Fruit fly (Drosophila melanogaster) whole organism, embryonic: ENCODE measurements around the gene Art3.

ENCODE experiments used
- Bgb ChIP-seq: fragments of 200-800 bp; sonication (Bioruptor generic); IDR thresholded peaks from 2 replicates; pipeline ENCODE4 v1.3.6; 2022; ENCODE audit warnings: missing biosample characterization, missing genetic modification characterization; ENCODE audit not compliant: partially characterized antibody
- CG10431 ChIP-seq: fragments of 200-800 bp; sonication (Bioruptor generic); optimal IDR thresholded peaks from 3 replicates; lab custom pipeline; 2018; ENCODE audit warnings: missing biosample characterization, mild to moderate bottlenecking, missing genetic modification characterization
- CG11398 ChIP-seq: fragments of 200-800 bp; sonication (Bioruptor generic); optimal IDR thresholded peaks from 2 replicates; lab custom pipeline; 2016; ENCODE audit warnings: missing biosample characterization, missing genetic modification characterization
- CG13287 ChIP-seq: fragments of 200-800 bp; sonication (Bioruptor generic); IDR thresholded peaks from 2 replicates; pipeline ENCODE4 v1.3.6; 2022; ENCODE audit warnings: missing biosample characterization, missing genetic modification characterization; ENCODE audit not compliant: partially characterized antibody
- CG13296 ChIP-seq: fragments of 200-800 bp; sonication (Bioruptor generic); optimal IDR thresholded peaks from 3 replicates; lab custom pipeline; 2018; ENCODE audit warnings: missing biosample characterization, mild to moderate bottlenecking, missing genetic modification characterization
- CG13775 ChIP-seq: fragments of 200-800 bp; sonication (Bioruptor generic); optimal IDR thresholded peaks from 3 replicates; lab custom pipeline; 2017; ENCODE audit warnings: missing biosample characterization, mild to moderate bottlenecking, missing genetic modification characterization
- CG14050 ChIP-seq: fragments of 200-800 bp; sonication (Bioruptor generic); IDR thresholded peaks from 3 replicates; pipeline ENCODE4 v1.3.6; 2022; ENCODE audit warnings: missing biosample characterization, missing genetic modification characterization
- CG14667 ChIP-seq: fragments of 200-800 bp; sonication (Bioruptor generic); IDR thresholded peaks from 2 replicates; pipeline ENCODE4 v1.3.6; 2022; ENCODE audit warnings: missing biosample characterization, missing genetic modification characterization
- CG14965 ChIP-seq: fragments of 200-800 bp; sonication (Bioruptor generic); optimal IDR thresholded peaks from 2 replicates; lab custom pipeline; 2016; ENCODE audit warnings: missing biosample characterization, missing genetic modification characterization, borderline replicate concordance
- CG15514 ChIP-seq: fragments of 200-800 bp; sonication (Bioruptor generic); optimal IDR thresholded peaks from 3 replicates; lab custom pipeline; 2017; ENCODE audit warnings: missing biosample characterization, missing genetic modification characterization, mild to moderate bottlenecking, moderate library complexity, missing genetic modification reagents
- CG16863 ChIP-seq: fragments of 200-800 bp; sonication (Bioruptor generic); optimal IDR thresholded peaks from 3 replicates; lab custom pipeline; 2016; ENCODE audit warnings: missing biosample characterization, missing genetic modification characterization
- CG17359 ChIP-seq: fragments of 200-800 bp; sonication (Bioruptor generic); optimal IDR thresholded peaks from 3 replicates; lab custom pipeline; 2018; ENCODE audit warnings: missing biosample characterization, mild to moderate bottlenecking, missing genetic modification characterization, moderate library complexity
- CG18599 ChIP-seq: fragments of 200-800 bp; sonication (Bioruptor generic); optimal IDR thresholded peaks from 3 replicates; lab custom pipeline; 2017; ENCODE audit warnings: missing biosample characterization, missing genetic modification characterization, mild to moderate bottlenecking, moderate library complexity, missing genetic modification reagents
- CG3281 ChIP-seq: fragments of 200-800 bp; sonication (Bioruptor generic); optimal IDR thresholded peaks from 3 replicates; lab custom pipeline; 2017; ENCODE audit warnings: missing biosample characterization, mild to moderate bottlenecking, missing genetic modification characterization
- CG3995 ChIP-seq: fragments of 200-800 bp; sonication (Bioruptor generic); optimal IDR thresholded peaks from 3 replicates; lab custom pipeline; 2016; ENCODE audit warnings: missing biosample characterization, missing genetic modification characterization
- CG4404 ChIP-seq: fragments of 200-800 bp; sonication (Bioruptor generic); IDR thresholded peaks from 2 replicates; pipeline ENCODE4 v1.3.6; 2022; ENCODE audit warnings: missing biosample characterization, missing genetic modification characterization
- CG4854 ChIP-seq: fragments of 200-800 bp; sonication (Bioruptor generic); optimal IDR thresholded peaks from 2 replicates; lab custom pipeline; 2016; ENCODE audit warnings: missing biosample characterization, missing genetic modification characterization, inconsistent platforms
- CG6689 ChIP-seq: fragments of 200-800 bp; sonication (Bioruptor generic); IDR thresholded peaks from 2 replicates; pipeline ENCODE4 v1.3.6; 2022; ENCODE audit warnings: missing biosample characterization, missing genetic modification characterization
- CG6813 ChIP-seq: fragments of 200-800 bp; sonication (Bioruptor generic); optimal IDR thresholded peaks from 2 replicates; lab custom pipeline; 2017; ENCODE audit warnings: missing biosample characterization, missing genetic modification characterization, mild to moderate bottlenecking, moderate library complexity, missing genetic modification reagents
- CG7556 ChIP-seq: fragments of 200-800 bp; sonication (Bioruptor generic); optimal IDR thresholded peaks from 2 replicates; lab custom pipeline; 2017; ENCODE audit warnings: missing biosample characterization, mild to moderate bottlenecking, missing genetic modification characterization
- Deaf1 ChIP-seq: fragments of 200-800 bp; optimal IDR thresholded peaks from 3 replicates; lab custom pipeline; 2019; ENCODE audit warnings: missing biosample characterization, mild to moderate bottlenecking, missing genetic modification characterization, moderate library complexity
- Dfd ChIP-seq, 2 experiments: fragments of >200 bp; optimal IDR thresholded peaks; 2 replicates each; lab custom pipeline; 2017; ENCODE audit warnings: missing biosample characterization in 2 of 2, missing genetic modification characterization in 2 of 2
- Fer1 ChIP-seq: fragments of 200-800 bp; sonication (Bioruptor generic); optimal IDR thresholded peaks from 2 replicates; lab custom pipeline; 2017; ENCODE audit warnings: missing biosample characterization, mild to moderate bottlenecking, missing genetic modification characterization
- Gug ChIP-seq: fragments of 200-800 bp; sonication (Bioruptor generic); IDR thresholded peaks from 4 replicates; pipeline ENCODE4 v1.3.6; 2022; ENCODE audit warnings: missing biosample characterization, missing genetic modification characterization
- HmgD ChIP-seq: fragments of 200-800 bp; sonication (Bioruptor generic); optimal IDR thresholded peaks from 3 replicates; lab custom pipeline; 2016; ENCODE audit warnings: missing biosample characterization, missing genetic modification characterization
- Hr39 ChIP-seq: fragments of >200 bp; optimal IDR thresholded peaks from 2 replicates; lab custom pipeline; 2017
- Hr78 ChIP-seq, 2 experiments: fragments of 200-800 bp in 1 of 2; fragments of >200 bp in 1 of 2; sonication (Bioruptor generic) in 1 of 2; optimal IDR thresholded peaks; 2 replicates each; lab custom pipeline; 2017 to 2019; ENCODE audit warnings: missing biosample characterization in 2 of 2, missing genetic modification characterization in 2 of 2, mild to moderate bottlenecking in 1 of 2, moderate library complexity in 1 of 2
- MESR4 ChIP-seq: fragments of 200-800 bp; sonication (Bioruptor generic); optimal IDR thresholded peaks from 2 replicates; lab custom pipeline; 2018; ENCODE audit warnings: missing biosample characterization, mild to moderate bottlenecking, missing genetic modification characterization, moderate library complexity
- NK7.1 ChIP-seq: fragments of 200-800 bp; sonication (Bioruptor generic); optimal IDR thresholded peaks from 3 replicates; lab custom pipeline; 2016; ENCODE audit warnings: missing biosample characterization, missing genetic modification characterization
- Nf-YC ChIP-seq: fragments of 200-800 bp; optimal IDR thresholded peaks from 3 replicates; lab custom pipeline; 2019; ENCODE audit warnings: missing biosample characterization, mild to moderate bottlenecking, missing genetic modification characterization, moderate library complexity
- NfI ChIP-seq: fragments of 200-800 bp; sonication (Bioruptor generic); optimal IDR thresholded peaks from 3 replicates; lab custom pipeline; 2018; ENCODE audit warnings: missing biosample characterization, mild to moderate bottlenecking, missing genetic modification characterization, moderate library complexity
- Scr ChIP-seq: fragments of 200-800 bp; sonication (Bioruptor generic); IDR thresholded peaks from 2 replicates; pipeline ENCODE4 v1.3.6; 2022; ENCODE audit warnings: missing biosample characterization, missing genetic modification characterization; ENCODE audit not compliant: partially characterized antibody
- aop ChIP-seq: fragments of 200-800 bp; sonication (Bioruptor generic); IDR thresholded peaks from 2 replicates; pipeline ENCODE4 v1.3.6; 2022; ENCODE audit warnings: missing biosample characterization, missing genetic modification characterization
- az2 ChIP-seq: fragments of 200-800 bp; sonication (Bioruptor generic); optimal IDR thresholded peaks from 3 replicates; lab custom pipeline; 2016; ENCODE audit warnings: missing biosample characterization, missing genetic modification characterization
- bbx ChIP-seq: fragments of 200-800 bp; sonication (Bioruptor generic); IDR thresholded peaks from 2 replicates; pipeline ENCODE4 v1.3.6; 2022; ENCODE audit warnings: missing biosample characterization, missing genetic modification characterization; ENCODE audit not compliant: partially characterized antibody
- caup ChIP-seq: fragments of 200-800 bp; sonication (Bioruptor generic); optimal IDR thresholded peaks from 3 replicates; lab custom pipeline; 2017; ENCODE audit warnings: missing biosample characterization, mild to moderate bottlenecking, missing genetic modification characterization, moderate library complexity; ENCODE audit not compliant: severe bottlenecking
- chif ChIP-seq, 2 experiments: fragments of 200-800 bp; sonication (Bioruptor generic); optimal IDR thresholded peaks; 3 replicates each; lab custom pipeline; 2016; ENCODE audit warnings: missing biosample characterization in 2 of 2, missing genetic modification characterization in 2 of 2
- croc ChIP-seq: fragments of 200-800 bp; sonication (Bioruptor generic); conservative IDR thresholded peaks from 3 replicates; pipeline ENCODE4 v1.3.6; 2022; ENCODE audit warnings: missing biosample characterization, missing genetic modification characterization
- dati ChIP-seq: fragments of 200-800 bp; sonication (Bioruptor generic); IDR thresholded peaks from 2 replicates; pipeline ENCODE4 v1.3.6; 2022; ENCODE audit warnings: missing biosample characterization, missing genetic modification characterization
- esg ChIP-seq: fragments of 200-800 bp; sonication (Bioruptor generic); conservative IDR thresholded peaks from 2 replicates; pipeline ENCODE4 v1.3.6; 2022; ENCODE audit warnings: missing biosample characterization, missing genetic modification characterization
- fd102C ChIP-seq: fragments of 200-800 bp; sonication (Bioruptor generic); optimal IDR thresholded peaks from 2 replicates; lab custom pipeline; 2018; ENCODE audit warnings: missing biosample characterization, mild to moderate bottlenecking, missing genetic modification characterization, moderate library complexity
- gt ChIP-seq: fragments of 200-800 bp; sonication (Bioruptor generic); IDR thresholded peaks from 2 replicates; pipeline ENCODE4 v1.3.6; 2022; ENCODE audit warnings: missing biosample characterization, missing genetic modification characterization
- lola ChIP-seq, 3 experiments: fragments of >200 bp in 2 of 3; fragments of 200-800 bp in 1 of 3; sonication (Bioruptor generic) in 1 of 3; optimal IDR thresholded peaks; 2 replicates each; lab custom pipeline; 2017 to 2019; ENCODE audit warnings: missing biosample characterization in 3 of 3, missing genetic modification characterization in 3 of 3, mild to moderate bottlenecking in 1 of 3, moderate library complexity in 1 of 3
- lov ChIP-seq, 2 experiments: fragments of 200-800 bp in 1 of 2; fragments of >200 bp in 1 of 2; sonication (Bioruptor generic) in 1 of 2; IDR thresholded peaks in 1 of 2; optimal IDR thresholded peaks in 1 of 2; 2 replicates in 1 of 2; 3 replicates in 1 of 2; pipeline versions ENCODE4 v1.3.6 to Lab custom; 2017 to 2022; ENCODE audit warnings: missing biosample characterization in 1 of 2, missing genetic modification characterization in 1 of 2
- slbo ChIP-seq: fragments of 200-800 bp; sonication (Bioruptor generic); IDR thresholded peaks from 2 replicates; pipeline ENCODE4 v1.3.6; 2022; ENCODE audit warnings: missing biosample characterization, missing genetic modification characterization
- sob ChIP-seq: fragments of 200-800 bp; sonication (Bioruptor generic); IDR thresholded peaks from 2 replicates; pipeline ENCODE4 v1.3.6; 2022; ENCODE audit warnings: missing biosample characterization, missing genetic modification characterization
- stc ChIP-seq: fragments of 200-800 bp; sonication (Bioruptor generic); IDR thresholded peaks from 2 replicates; pipeline ENCODE4 v1.3.6; 2022; ENCODE audit warnings: missing biosample characterization, missing genetic modification characterization
- usp ChIP-seq: fragments of >200 bp; optimal IDR thresholded peaks from 2 replicates; lab custom pipeline; 2017; ENCODE audit warnings: missing biosample characterization, missing genetic modification characterization
- yki ChIP-seq: fragments of >200 bp; optimal IDR thresholded peaks from 3 replicates; lab custom pipeline; 2018

Art3 gene

dm6 chr3R:15275158-15275623 lies 46.0 kb upstream of the Art3 start, which contains the start of the genes Cp190 and CG4338 (continued):
- TF ChIP-seq chif (GFP tag; optimal IDR thresholded peaks at IDR 0.05; lab: Kevin White, UChicago) = peak; percentile 84 to 95
- peak in 1 of 2 experiments; percentile 92 for TF ChIP-seq Hr78 (GFP tag; optimal IDR thresholded peaks at IDR 0.05; lab: Kevin White, UChicago)
- peak; percentile 90 for TF ChIP-seq CG16863 (GFP tag; lab: Kevin White, UChicago)
- TF ChIP-seq CG13287 (GFP tag; lab: Robert Waterston, UW) = peak; percentile 80
- peak; percentile 84 for TF ChIP-seq CG3995
- TF ChIP-seq CG17359 (tag; lab: Kevin White, UChicago) = peak; percentile 98
- peak; percentile 61; the same call in 1 of the 2 replicates for TF ChIP-seq dati
- TF ChIP-seq caup (GFP tag; lab: Kevin White, UChicago) = peak; percentile 97
- TF ChIP-seq slbo = peak; percentile 97
- TF ChIP-seq CG15514 = peak; percentile 93
- TF ChIP-seq esg = peak; percentile 98
- no peak for TF ChIP-seq usp
- peak; percentile 99 for TF ChIP-seq CG13775 (GFP tag; lab: Kevin White, UChicago)
- TF ChIP-seq bbx (GFP tag; lab: Robert Waterston, UW) = peak; percentile 78
- TF ChIP-seq MESR4 (GFP tag; lab: Kevin White, UChicago) = peak; percentile 61
- TF ChIP-seq gt (GFP tag; lab: Robert Waterston, UW) = peak; percentile 91
- no peak for TF ChIP-seq Dfd (GFP tag; optimal IDR thresholded peaks at IDR 0.05; lab: Kevin White, UChicago)
- TF ChIP-seq Hr39 = no peak
- no peak for TF ChIP-seq yki (lab: Kevin White, UChicago)
- TF ChIP-seq CG14965 (GFP tag; lab: Kevin White, UChicago) = no peak
- peak; percentile 91 for TF ChIP-seq CG4854 (GFP tag; lab: Kevin White, UChicago)
- peak; percentile 74 for TF ChIP-seq CG11398 (GFP tag; lab: Kevin White, UChicago)
- peak; percentile 100 for TF ChIP-seq CG6689 (GFP tag; lab: Robert Waterston, UW)
- TF ChIP-seq CG10431 = peak; percentile 96
- no peak for TF ChIP-seq aop (GFP tag; lab: Robert Waterston, UW)
- peak; percentile 98 for TF ChIP-seq CG18599 (GFP tag; lab: Kevin White, UChicago)
- peak; percentile 77 for TF ChIP-seq HmgD (GFP tag; lab: Kevin White, UChicago)
- TF ChIP-seq fd102C = peak; percentile 84
- TF ChIP-seq Nf-YC = peak; percentile 94
- TF ChIP-seq CG14667 (GFP tag; lab: Robert Waterston, UW) = peak; percentile 93
- TF ChIP-seq CG4404 (GFP tag; lab: Robert Waterston, UW) = peak; percentile 97
- TF ChIP-seq NfI = peak; percentile 98
- peak; percentile 98 for TF ChIP-seq CG3281
- TF ChIP-seq CG14050 (GFP tag; lab: Robert Waterston, UW) = peak; percentile 91
- TF ChIP-seq az2 (GFP tag; lab: Kevin White, UChicago) = peak; percentile 98
- TF ChIP-seq CG7556 (GFP tag; lab: Kevin White, UChicago) = peak; percentile 98
- no peak for TF ChIP-seq lov (optimal IDR thresholded peaks at IDR 0.05; lab: Kevin White, UChicago)
- peak; percentile 94 for TF ChIP-seq lov (GFP tag; IDR thresholded peaks at IDR 0.05; lab: Robert Waterston, UW)
- peak; percentile 96 for TF ChIP-seq sob (GFP tag; lab: Robert Waterston, UW)
- peak; percentile 92 for TF ChIP-seq Gug (GFP tag; lab: Robert Waterston, UW)
- TF ChIP-seq NK7.1 = peak; percentile 86
- TF ChIP-seq Fer1 (GFP tag; lab: Kevin White, UChicago) = peak; percentile 98
- peak; percentile 94 for TF ChIP-seq CG6813 (GFP tag; lab: Kevin White, UChicago)
- peak; percentile 99 for TF ChIP-seq CG13296 (GFP tag; lab: Kevin White, UChicago)
- TF ChIP-seq stc (GFP tag; lab: Robert Waterston, UW) = peak; percentile 96
- TF ChIP-seq Deaf1 (tag; lab: Kevin White, UChicago) = peak; percentile 88
- TF ChIP-seq Scr (GFP tag; lab: Robert Waterston, UW) = peak; percentile 76
- TF ChIP-seq Bgb = peak; percentile 82
- TF ChIP-seq lola (GFP tag; optimal IDR thresholded peaks at IDR 0.05; lab: Kevin White, UChicago) = peak in 1 of 3 experiments; percentile 99
- TF ChIP-seq croc (GFP tag; lab: Robert Waterston, UW) = peak; percentile 97
